Fruit fly (Drosophila melanogaster) whole organism, embryonic: Measurements from ENCODE around the gene MED18.

ENCODE experiments used
- Antp ChIP-seq: fragments of 200-800 bp; sonication (Bioruptor generic); optimal IDR thresholded peaks from 3 replicates; lab custom pipeline; 2016; ENCODE audit warnings: missing biosample characterization, missing genetic modification characterization
- Bgb ChIP-seq: fragments of 200-800 bp; sonication (Bioruptor generic); IDR thresholded peaks from 2 replicates; pipeline ENCODE4 v1.3.6; 2022; ENCODE audit warnings: missing biosample characterization, missing genetic modification characterization; ENCODE audit not compliant: partially characterized antibody
- CG10147 ChIP-seq: fragments of 200-800 bp; sonication (Bioruptor generic); optimal IDR thresholded peaks from 2 replicates; lab custom pipeline; 2019; ENCODE audit warnings: missing biosample characterization, mild to moderate bottlenecking, missing genetic modification characterization, moderate library complexity
- CG10267 ChIP-seq: fragments of 200-800 bp; sonication (Bioruptor generic); optimal IDR thresholded peaks from 2 replicates; lab custom pipeline; 2018; ENCODE audit warnings: missing biosample characterization, mild to moderate bottlenecking, missing genetic modification characterization, moderate library complexity
- CG11093 ChIP-seq: fragments of 200-800 bp; sonication (Bioruptor generic); IDR thresholded peaks from 3 replicates; pipeline ENCODE4 v1.3.6; 2022; ENCODE audit warnings: missing biosample characterization, missing genetic modification characterization
- CG15011 ChIP-seq: fragments of 200-800 bp; sonication (Bioruptor generic); optimal IDR thresholded peaks from 3 replicates; lab custom pipeline; 2018; ENCODE audit warnings: missing biosample characterization, mild to moderate bottlenecking, missing genetic modification characterization
- CG1602 ChIP-seq: fragments of 200-800 bp; sonication (Bioruptor generic); optimal IDR thresholded peaks from 3 replicates; lab custom pipeline; 2016; ENCODE audit warnings: missing biosample characterization, missing genetic modification characterization
- CG2116 ChIP-seq: fragments of 200-800 bp; sonication (Bioruptor generic); optimal IDR thresholded peaks from 3 replicates; lab custom pipeline; 2018; ENCODE audit warnings: missing biosample characterization, mild to moderate bottlenecking, missing genetic modification characterization
- CG2129 ChIP-seq: fragments of 200-800 bp; sonication (Bioruptor generic); IDR thresholded peaks from 2 replicates; pipeline ENCODE4 v1.3.6; 2022; ENCODE audit warnings: missing biosample characterization, missing genetic modification characterization; ENCODE audit not compliant: partially characterized antibody
- CG32772 ChIP-seq: fragments of 200-800 bp; sonication (Bioruptor generic); IDR thresholded peaks from 2 replicates; pipeline ENCODE4 v1.3.6; 2022; ENCODE audit warnings: missing biosample characterization, missing genetic modification characterization
- CG3407 ChIP-seq: fragments of 200-800 bp; sonication (Bioruptor generic); optimal IDR thresholded peaks from 2 replicates; lab custom pipeline; 2018; ENCODE audit warnings: missing biosample characterization, mild to moderate bottlenecking, missing genetic modification characterization
- CG34224 ChIP-seq: fragments of 200-800 bp; sonication (Bioruptor generic); IDR thresholded peaks from 3 replicates; pipeline ENCODE4 v1.3.6; 2022; ENCODE audit warnings: missing biosample characterization, missing genetic modification characterization; ENCODE audit not compliant: partially characterized antibody
- CG4730 ChIP-seq: fragments of 200-800 bp; sonication (Bioruptor generic); IDR thresholded peaks from 2 replicates; pipeline ENCODE4 v1.3.6; 2022; ENCODE audit warnings: missing biosample characterization, missing genetic modification characterization
- CG6175 ChIP-seq: fragments of 200-800 bp; sonication (Bioruptor generic); IDR thresholded peaks from 3 replicates; pipeline ENCODE4 v1.3.6; 2022; ENCODE audit warnings: missing biosample characterization, missing genetic modification characterization
- CG6791 ChIP-seq: fragments of 200-800 bp; sonication (Bioruptor generic); IDR thresholded peaks from 3 replicates; pipeline ENCODE4 v1.3.6; 2022; ENCODE audit warnings: missing biosample characterization, missing genetic modification characterization; ENCODE audit not compliant: partially characterized antibody
- CG7271 ChIP-seq: fragments of 200-800 bp; sonication (Bioruptor generic); optimal IDR thresholded peaks from 2 replicates; lab custom pipeline; 2018; ENCODE audit warnings: missing biosample characterization, mild to moderate bottlenecking, missing genetic modification characterization, moderate library complexity
- CG7786 ChIP-seq: fragments of 200-800 bp; sonication (Bioruptor generic); optimal IDR thresholded peaks from 2 replicates; lab custom pipeline; 2016; ENCODE audit warnings: missing biosample characterization, missing genetic modification characterization
- CkIIα-i1 ChIP-seq: fragments of 200-800 bp; sonication (Bioruptor generic); IDR thresholded peaks from 2 replicates; pipeline ENCODE4 v1.3.6; 2022; ENCODE audit warnings: missing biosample characterization, missing genetic modification characterization
- CoRest ChIP-seq: fragments of 200-800 bp; sonication (Bioruptor generic); optimal IDR thresholded peaks from 3 replicates; lab custom pipeline; 2018; ENCODE audit warnings: missing biosample characterization, mild to moderate bottlenecking, missing genetic modification characterization, moderate library complexity
- D19A ChIP-seq: fragments of 200-800 bp; optimal IDR thresholded peaks from 3 replicates; lab custom pipeline; 2019; ENCODE audit warnings: missing biosample characterization, mild to moderate bottlenecking, missing genetic modification characterization, moderate library complexity
- Dek ChIP-seq: fragments of 200-800 bp; sonication (Bioruptor generic); optimal IDR thresholded peaks from 3 replicates; lab custom pipeline; 2019; ENCODE audit warnings: missing biosample characterization, mild to moderate bottlenecking, missing genetic modification characterization, moderate library complexity
- Doc2 ChIP-seq: fragments of 200-800 bp; sonication (Bioruptor generic); IDR thresholded peaks from 2 replicates; pipeline ENCODE4 v1.3.6; 2022; ENCODE audit warnings: missing biosample characterization, missing genetic modification characterization
- E2f2 ChIP-seq: fragments of 200-800 bp; sonication (Bioruptor generic); IDR thresholded peaks from 2 replicates; pipeline ENCODE4 v1.3.6; 2022; ENCODE audit warnings: missing biosample characterization, missing genetic modification characterization
- Eip74EF ChIP-seq, 2 experiments: fragments of 200-800 bp in 1 of 2; fragments of >200 bp in 1 of 2; sonication (Bioruptor generic) in 1 of 2; optimal IDR thresholded peaks; 2 replicates each; lab custom pipeline; 2017 to 2019; ENCODE audit warnings: missing biosample characterization in 2 of 2, missing genetic modification characterization in 2 of 2, mild to moderate bottlenecking in 1 of 2, moderate library complexity in 1 of 2
- Fer3 ChIP-seq: fragments of 200-800 bp; sonication (Bioruptor generic); optimal IDR thresholded peaks from 2 replicates; lab custom pipeline; 2018; ENCODE audit warnings: missing biosample characterization, mild to moderate bottlenecking, missing genetic modification characterization, moderate library complexity
- HHEX ChIP-seq: fragments of 200-800 bp; sonication (Bioruptor generic); optimal IDR thresholded peaks from 3 replicates; lab custom pipeline; 2017; ENCODE audit warnings: missing biosample characterization, mild to moderate bottlenecking, missing genetic modification characterization, missing genetic modification reagents
- HLH4C ChIP-seq: fragments of 200-800 bp; sonication (Bioruptor generic); IDR thresholded peaks from 3 replicates; pipeline ENCODE4 v1.3.6; 2022; ENCODE audit warnings: missing biosample characterization, missing genetic modification characterization; ENCODE audit not compliant: partially characterized antibody
- HLH54F ChIP-seq: fragments of 200-800 bp; sonication (Bioruptor generic); optimal IDR thresholded peaks from 3 replicates; lab custom pipeline; 2016; ENCODE audit warnings: missing biosample characterization, missing genetic modification characterization
- Lhr ChIP-seq: fragments of 200-800 bp; sonication (Bioruptor generic); optimal IDR thresholded peaks from 3 replicates; lab custom pipeline; 2017; ENCODE audit warnings: mild to moderate bottlenecking, missing biosample characterization, missing genetic modification reagents, missing genetic modification characterization
- MBD-R2 ChIP-seq: fragments of 200-800 bp; sonication (Bioruptor generic); IDR thresholded peaks from 2 replicates; pipeline ENCODE4 v1.3.6; 2022; ENCODE audit warnings: missing biosample characterization, missing genetic modification characterization
- Ssrp ChIP-seq: fragments of 200-800 bp; sonication (Bioruptor generic); optimal IDR thresholded peaks from 2 replicates; lab custom pipeline; 2018; ENCODE audit warnings: missing biosample characterization, mild to moderate bottlenecking, missing genetic modification characterization, moderate library complexity
- Xbp1 ChIP-seq: fragments of 200-800 bp; sonication (Bioruptor generic); optimal IDR thresholded peaks from 3 replicates; lab custom pipeline; 2016; ENCODE audit warnings: missing biosample characterization, mild to moderate bottlenecking, missing genetic modification characterization
- al ChIP-seq: fragments of 200-800 bp; sonication (Bioruptor generic); IDR thresholded peaks from 2 replicates; pipeline ENCODE4 v1.3.6; 2022; ENCODE audit warnings: missing biosample characterization, missing genetic modification characterization
- dimm ChIP-seq: fragments of 200-800 bp; sonication (Bioruptor generic); IDR thresholded peaks from 2 replicates; pipeline ENCODE4 v1.3.6; 2022; ENCODE audit warnings: missing biosample characterization, missing genetic modification characterization
- eve ChIP-seq, 2 experiments: fragments of >200 bp; optimal IDR thresholded peaks; 2 replicates each; lab custom pipeline; 2017; ENCODE audit warnings: missing biosample characterization in 2 of 2, missing genetic modification characterization in 2 of 2
- exex ChIP-seq: fragments of 200-800 bp; sonication (Bioruptor generic); optimal IDR thresholded peaks from 4 replicates; lab custom pipeline; 2018; ENCODE audit warnings: missing biosample characterization, mild to moderate bottlenecking, missing genetic modification characterization, moderate library complexity
- gfzf ChIP-seq: fragments of 200-800 bp; sonication (Bioruptor generic); optimal IDR thresholded peaks from 2 replicates; lab custom pipeline; 2016; ENCODE audit warnings: missing biosample characterization, mild to moderate bottlenecking, missing genetic modification characterization, moderate library complexity
- grn ChIP-seq: fragments of 200-800 bp; sonication (Bioruptor generic); optimal IDR thresholded peaks from 3 replicates; lab custom pipeline; 2017; ENCODE audit warnings: missing biosample characterization, missing genetic modification characterization
- gro ChIP-seq: fragments of 200-800 bp; sonication (Bioruptor generic); optimal IDR thresholded peaks from 2 replicates; lab custom pipeline; 2016; ENCODE audit warnings: missing biosample characterization, missing genetic modification characterization
- jigr1 ChIP-seq: fragments of 200-800 bp; sonication (Bioruptor generic); IDR thresholded peaks from 3 replicates; pipeline ENCODE4 v1.3.6; 2022; ENCODE audit warnings: missing biosample characterization, missing genetic modification characterization
- org-1 ChIP-seq: fragments of 200-800 bp; sonication (Bioruptor generic); optimal IDR thresholded peaks from 2 replicates; lab custom pipeline; 2017; ENCODE audit warnings: missing biosample characterization, missing genetic modification characterization
- pb ChIP-seq: fragments of 200-800 bp; sonication (Bioruptor generic); optimal IDR thresholded peaks from 3 replicates; lab custom pipeline; 2016; ENCODE audit warnings: missing biosample characterization, missing genetic modification characterization
- salm ChIP-seq: fragments of 200-800 bp; sonication (Bioruptor generic); optimal IDR thresholded peaks from 2 replicates; lab custom pipeline; 2018; ENCODE audit warnings: missing biosample characterization, mild to moderate bottlenecking, missing genetic modification characterization
- sc ChIP-seq, 3 experiments: fragments of >200 bp in 2 of 3; fragments of 200-800 bp in 1 of 3; sonication (Bioruptor generic) in 1 of 3; optimal IDR thresholded peaks; 2 replicates in 2 of 3; 3 replicates in 1 of 3; lab custom pipeline; 2017; ENCODE audit warnings: mild to moderate bottlenecking in 1 of 3, missing biosample characterization in 1 of 3, missing genetic modification characterization in 1 of 3, missing genetic modification reagents in 1 of 3
- sr ChIP-seq: fragments of 200-800 bp; sonication (Bioruptor generic); IDR thresholded peaks from 3 replicates; pipeline ENCODE4 v1.3.6; 2022; ENCODE audit warnings: missing biosample characterization, missing genetic modification characterization
- stc ChIP-seq: fragments of 200-800 bp; sonication (Bioruptor generic); IDR thresholded peaks from 2 replicates; pipeline ENCODE4 v1.3.6; 2022; ENCODE audit warnings: missing biosample characterization, missing genetic modification characterization
- stwl ChIP-seq: fragments of 200-800 bp; sonication (Bioruptor generic); optimal IDR thresholded peaks from 3 replicates; lab custom pipeline; 2018; ENCODE audit warnings: missing biosample characterization, mild to moderate bottlenecking, missing genetic modification characterization, moderate library complexity
- unc-4 ChIP-seq: fragments of 200-800 bp; sonication (Bioruptor generic); IDR thresholded peaks from 2 replicates; pipeline ENCODE4 v1.3.6; 2022; ENCODE audit warnings: missing biosample characterization, missing genetic modification characterization; ENCODE audit not compliant: partially characterized antibody
- z ChIP-seq: fragments of 200-800 bp; sonication (Bioruptor generic); IDR thresholded peaks from 3 replicates; pipeline ENCODE4 v1.3.6; 2022; ENCODE audit warnings: missing biosample characterization, missing genetic modification characterization
- zen2 ChIP-seq: fragments of 200-800 bp; sonication (Bioruptor generic); IDR thresholded peaks from 3 replicates; pipeline ENCODE4 v1.3.6; 2022; ENCODE audit warnings: missing biosample characterization, missing genetic modification characterization; ENCODE audit not compliant: partially characterized antibody

Gene MED18

dm6 chrX:1865673-1866072 lies at the start of gene MED18, which contains the start of gene Gcna:
TSS of gene MED18 (plus strand) at chrX:1865909.
TSS of gene Gcna (minus strand) at chrX:1865835.
- TF ChIP-seq CG15011 (GFP tag; lab: Kevin White, UChicago) = no peak
- TF ChIP-seq Dek = no peak
- TF ChIP-seq E2f2 = peak; percentile 78
- TF ChIP-seq CG7786 (GFP tag; lab: Kevin White, UChicago) = no peak
- no peak for TF ChIP-seq CG11093 (GFP tag; lab: Robert Waterston, UW)
- TF ChIP-seq Eip74EF (GFP tag; optimal IDR thresholded peaks at IDR 0.05; lab: Kevin White, UChicago) = no peak
- no peak for TF ChIP-seq CG3407 (GFP tag; lab: Kevin White, UChicago)
- TF ChIP-seq stwl = peak; percentile 12
- TF ChIP-seq CG7271 (tag; lab: Kevin White, UChicago) = no peak
- TF ChIP-seq Antp (GFP tag; lab: Kevin White, UChicago) = no peak
- TF ChIP-seq eve (GFP tag; optimal IDR thresholded peaks at IDR 0.05; lab: Kevin White, UChicago) = no peak
- TF ChIP-seq D19A (tag; lab: Kevin White, UChicago) = no peak
- no peak for TF ChIP-seq CG32772 (GFP tag; lab: Robert Waterston, UW)
- TF ChIP-seq sr (GFP tag; lab: Robert Waterston, UW) = no peak
- TF ChIP-seq Xbp1 (GFP tag; lab: Kevin White, UChicago) = no peak
- TF ChIP-seq HLH4C (GFP tag; lab: Robert Waterston, UW) = peak; percentile 31; the same call in 1 of the 3 replicates
- no peak for TF ChIP-seq CG4730 (GFP tag; lab: Robert Waterston, UW)
- TF ChIP-seq Bgb (GFP tag; lab: Robert Waterston, UW) = peak; percentile 25; the same call in 1 of the 2 replicates
- no peak for TF ChIP-seq HLH54F
- TF ChIP-seq al (GFP tag; lab: Robert Waterston, UW) = no peak
- peak; percentile 56; the same call in 2 of the 3 replicates for TF ChIP-seq CG34224 (GFP tag; lab: Robert Waterston, UW)
- TF ChIP-seq Lhr (GFP tag; lab: Kevin White, UChicago) = no peak
- TF ChIP-seq org-1 (GFP tag; lab: Kevin White, UChicago) = no peak
- no peak for TF ChIP-seq HHEX
- TF ChIP-seq stc = no peak
- TF ChIP-seq MBD-R2 = peak; percentile 66
- TF ChIP-seq CG10147 (GFP tag; lab: Kevin White, UChicago) = no peak
- no peak for TF ChIP-seq Ssrp (tag; lab: Kevin White, UChicago)
- no peak for TF ChIP-seq sc (optimal IDR thresholded peaks at IDR 0.05; lab: Kevin White, UChicago)
- TF ChIP-seq sc (GFP tag; optimal IDR thresholded peaks at IDR 0.05; lab: Kevin White, UChicago) = no peak
- no peak for TF ChIP-seq Doc2 (GFP tag; lab: Robert Waterston, UW)
- no peak for TF ChIP-seq dimm (GFP tag; lab: Robert Waterston, UW)
- no peak for TF ChIP-seq CG1602 (GFP tag; lab: Kevin White, UChicago)
- TF ChIP-seq CG10267 (tag; lab: Kevin White, UChicago) = peak; percentile 24
- TF ChIP-seq CG6175 (GFP tag; lab: Robert Waterston, UW) = no peak
- 0 out of 3 replicates have a peak, but pooled peaks have one; percentile 22 for TF ChIP-seq zen2 (GFP tag; lab: Robert Waterston, UW)
- TF ChIP-seq gro = no peak
- TF ChIP-seq pb (GFP tag; lab: Kevin White, UChicago) = no peak
- TF ChIP-seq CkIIα-i1 = no peak
- no peak for TF ChIP-seq jigr1 (GFP tag; lab: Robert Waterston, UW)
- peak; percentile 3 for TF ChIP-seq gfzf (GFP tag; lab: Kevin White, UChicago)
- TF ChIP-seq z (GFP tag; lab: Robert Waterston, UW) = no peak
- TF ChIP-seq CG2129 (GFP tag; lab: Robert Waterston, UW) = no peak
- peak; percentile 46; the same call in 1 of the 3 replicates for TF ChIP-seq CG6791 (GFP tag; lab: Robert Waterston, UW)
- peak; percentile 50; the same call in 1 of the 2 replicates for TF ChIP-seq unc-4 (GFP tag; lab: Robert Waterston, UW)
- TF ChIP-seq CoRest (tag; lab: Kevin White, UChicago) = no peak
- TF ChIP-seq grn (GFP tag; lab: Kevin White, UChicago) = no peak
- TF ChIP-seq Fer3 = no peak
- TF ChIP-seq salm (tag; lab: Kevin White, UChicago) = no peak
- no peak for TF ChIP-seq exex (tag; lab: Kevin White, UChicago)
- peak; percentile 38 for TF ChIP-seq CG2116 (GFP tag; lab: Kevin White, UChicago)
